Fruit fly (Drosophila melanogaster) whole organism, embryonic: Measurements from ENCODE around the gene CG6709.

Source experiments
- CG12104 ChIP-seq: fragments of 200-800 bp; sonication (Bioruptor generic); optimal IDR thresholded peaks from 3 replicates; lab custom pipeline; 2016; ENCODE audit warnings: missing biosample characterization, missing genetic modification characterization
- CG12155 ChIP-seq: fragments of 200-800 bp; sonication (Bioruptor generic); optimal IDR thresholded peaks from 3 replicates; lab custom pipeline; 2016; ENCODE audit warnings: missing biosample characterization, missing genetic modification characterization
- CG12391 ChIP-seq: fragments of 200-800 bp; sonication (Bioruptor generic); optimal IDR thresholded peaks from 3 replicates; lab custom pipeline; 2018; ENCODE audit warnings: missing biosample characterization, mild to moderate bottlenecking, missing genetic modification characterization, moderate library complexity
- CG12659 ChIP-seq: fragments of 200-800 bp; sonication (Bioruptor generic); optimal IDR thresholded peaks from 3 replicates; lab custom pipeline; 2017; ENCODE audit warnings: mild to moderate bottlenecking, missing biosample characterization, missing genetic modification reagents, missing genetic modification characterization
- CG13775 ChIP-seq: fragments of 200-800 bp; sonication (Bioruptor generic); optimal IDR thresholded peaks from 3 replicates; lab custom pipeline; 2017; ENCODE audit warnings: missing biosample characterization, mild to moderate bottlenecking, missing genetic modification characterization
- CG14710 ChIP-seq: fragments of 200-800 bp; sonication (Bioruptor generic); optimal IDR thresholded peaks from 3 replicates; lab custom pipeline; 2019; ENCODE audit warnings: missing biosample characterization, mild to moderate bottlenecking, missing genetic modification characterization, moderate library complexity
- CG14860 ChIP-seq: fragments of 200-800 bp; sonication (Bioruptor generic); IDR thresholded peaks from 3 replicates; pipeline ENCODE4 v1.3.6; 2022; ENCODE audit warnings: missing biosample characterization, missing genetic modification characterization; ENCODE audit not compliant: partially characterized antibody
- CG15514 ChIP-seq: fragments of 200-800 bp; sonication (Bioruptor generic); optimal IDR thresholded peaks from 3 replicates; lab custom pipeline; 2017; ENCODE audit warnings: missing biosample characterization, missing genetic modification characterization, mild to moderate bottlenecking, moderate library complexity, missing genetic modification reagents
- CG15696 ChIP-seq: fragments of 200-800 bp; sonication (Bioruptor generic); optimal IDR thresholded peaks from 2 replicates; lab custom pipeline; 2019; ENCODE audit warnings: missing biosample characterization, mild to moderate bottlenecking, missing genetic modification characterization, moderate library complexity
- CG17186 ChIP-seq: fragments of 200-800 bp; sonication (Bioruptor generic); optimal IDR thresholded peaks from 3 replicates; lab custom pipeline; 2017; ENCODE audit warnings: missing biosample characterization, missing genetic modification reagents, missing genetic modification characterization
- CG17829 ChIP-seq: fragments of 200-800 bp; optimal IDR thresholded peaks from 2 replicates; lab custom pipeline; 2019; ENCODE audit warnings: missing biosample characterization, mild to moderate bottlenecking, missing genetic modification characterization, moderate library complexity
- CG1792 ChIP-seq: fragments of 200-800 bp; sonication (Bioruptor generic); optimal IDR thresholded peaks from 2 replicates; lab custom pipeline; 2016; ENCODE audit warnings: missing biosample characterization, missing genetic modification characterization
- CG2116 ChIP-seq: fragments of 200-800 bp; sonication (Bioruptor generic); optimal IDR thresholded peaks from 3 replicates; lab custom pipeline; 2018; ENCODE audit warnings: missing biosample characterization, mild to moderate bottlenecking, missing genetic modification characterization
- CG2712 ChIP-seq: fragments of 200-800 bp; optimal IDR thresholded peaks from 3 replicates; lab custom pipeline; 2019; ENCODE audit warnings: missing biosample characterization, mild to moderate bottlenecking, missing genetic modification characterization, moderate library complexity
- CG3281 ChIP-seq: fragments of 200-800 bp; sonication (Bioruptor generic); optimal IDR thresholded peaks from 3 replicates; lab custom pipeline; 2017; ENCODE audit warnings: missing biosample characterization, mild to moderate bottlenecking, missing genetic modification characterization
- CG4617 ChIP-seq: fragments of 200-800 bp; sonication (Bioruptor generic); optimal IDR thresholded peaks from 3 replicates; lab custom pipeline; 2016; ENCODE audit warnings: missing biosample characterization, missing genetic modification characterization, borderline replicate concordance
- CG4820 ChIP-seq: fragments of 200-800 bp; sonication (Bioruptor generic); optimal IDR thresholded peaks from 3 replicates; lab custom pipeline; 2016; ENCODE audit warnings: missing biosample characterization, missing genetic modification characterization
- CG4854 ChIP-seq: fragments of 200-800 bp; sonication (Bioruptor generic); optimal IDR thresholded peaks from 2 replicates; lab custom pipeline; 2016; ENCODE audit warnings: missing biosample characterization, missing genetic modification characterization, inconsistent platforms
- CG8290 ChIP-seq, 3 experiments: fragments of 200-800 bp; sonication (Bioruptor generic); optimal IDR thresholded peaks; 2 replicates each; lab custom pipeline; 2016 to 2019; ENCODE audit warnings: missing biosample characterization in 3 of 3, missing genetic modification characterization in 3 of 3, mild to moderate bottlenecking in 2 of 3, moderate library complexity in 1 of 3
- CG8924 ChIP-seq: fragments of 200-800 bp; optimal IDR thresholded peaks from 3 replicates; lab custom pipeline; 2019; ENCODE audit warnings: missing biosample characterization, mild to moderate bottlenecking, missing genetic modification characterization, moderate library complexity
- CG9817 ChIP-seq: fragments of 200-800 bp; sonication (Bioruptor generic); optimal IDR thresholded peaks from 2 replicates; lab custom pipeline; 2018; ENCODE audit warnings: missing biosample characterization, mild to moderate bottlenecking, missing genetic modification characterization, moderate library complexity
- CoRest ChIP-seq: fragments of 200-800 bp; sonication (Bioruptor generic); optimal IDR thresholded peaks from 3 replicates; lab custom pipeline; 2018; ENCODE audit warnings: missing biosample characterization, mild to moderate bottlenecking, missing genetic modification characterization, moderate library complexity
- Doc3 ChIP-seq: fragments of 200-800 bp; sonication (Bioruptor generic); IDR thresholded peaks from 3 replicates; pipeline ENCODE4 v1.3.6; 2022; ENCODE audit warnings: missing biosample characterization, missing genetic modification characterization; ENCODE audit not compliant: partially characterized antibody
- Gug ChIP-seq: fragments of 200-800 bp; sonication (Bioruptor generic); IDR thresholded peaks from 4 replicates; pipeline ENCODE4 v1.3.6; 2022; ENCODE audit warnings: missing biosample characterization, missing genetic modification characterization
- Hr51 ChIP-seq, 2 experiments: fragments of 200-800 bp; sonication (Bioruptor generic); optimal IDR thresholded peaks; 2 replicates in 1 of 2; 3 replicates in 1 of 2; lab custom pipeline; 2016 to 2018; ENCODE audit warnings: missing biosample characterization in 2 of 2, missing genetic modification characterization in 2 of 2, mild to moderate bottlenecking in 1 of 2, moderate library complexity in 1 of 2
- Med ChIP-seq: fragments of 200-800 bp; sonication (Bioruptor generic); peaks from one replicate; lab custom pipeline; 2016; ENCODE audit warnings: missing biosample characterization, missing genetic modification characterization, mild to moderate bottlenecking, inconsistent platforms, moderate library complexity
- Meics ChIP-seq: fragments of 200-800 bp; sonication (Bioruptor generic); optimal IDR thresholded peaks from 2 replicates; lab custom pipeline; 2017; ENCODE audit warnings: missing biosample characterization, mild to moderate bottlenecking, missing genetic modification characterization
- Mes4 ChIP-seq: fragments of 200-800 bp; sonication (Bioruptor generic); optimal IDR thresholded peaks from 2 replicates; lab custom pipeline; 2016; ENCODE audit warnings: missing biosample characterization, missing genetic modification characterization
- NC2β ChIP-seq: fragments of 200-800 bp; sonication (Bioruptor generic); optimal IDR thresholded peaks from 2 replicates; lab custom pipeline; 2016; ENCODE audit warnings: missing biosample characterization, missing genetic modification characterization
- Opbp ChIP-seq: fragments of 200-800 bp; sonication (Bioruptor generic); IDR thresholded peaks from 3 replicates; pipeline ENCODE4 v1.3.6; 2022; ENCODE audit warnings: missing biosample characterization, missing genetic modification characterization; ENCODE audit not compliant: partially characterized antibody
- Xrp1 ChIP-seq: fragments of 200-800 bp; sonication (Bioruptor generic); IDR thresholded peaks from 2 replicates; pipeline ENCODE4 v1.3.6; 2022; ENCODE audit warnings: missing biosample characterization, missing genetic modification characterization
- bbx ChIP-seq: fragments of 200-800 bp; sonication (Bioruptor generic); IDR thresholded peaks from 2 replicates; pipeline ENCODE4 v1.3.6; 2022; ENCODE audit warnings: missing biosample characterization, missing genetic modification characterization; ENCODE audit not compliant: partially characterized antibody
- bcd ChIP-seq: fragments of 200-800 bp; sonication (Bioruptor generic); optimal IDR thresholded peaks from 2 replicates; lab custom pipeline; 2017; ENCODE audit warnings: missing biosample characterization, mild to moderate bottlenecking, missing genetic modification characterization
- btn ChIP-seq: fragments of 200-800 bp; sonication (Bioruptor generic); optimal IDR thresholded peaks from 2 replicates; lab custom pipeline; 2016; ENCODE audit warnings: missing biosample characterization, missing genetic modification characterization
- caup ChIP-seq: fragments of 200-800 bp; sonication (Bioruptor generic); optimal IDR thresholded peaks from 3 replicates; lab custom pipeline; 2017; ENCODE audit warnings: missing biosample characterization, mild to moderate bottlenecking, missing genetic modification characterization, moderate library complexity; ENCODE audit not compliant: severe bottlenecking
- cg ChIP-seq: fragments of 200-800 bp; sonication (Bioruptor generic); optimal IDR thresholded peaks from 3 replicates; lab custom pipeline; 2019; ENCODE audit warnings: missing biosample characterization, mild to moderate bottlenecking, missing genetic modification characterization, moderate library complexity
- danr ChIP-seq: fragments of 200-800 bp; sonication (Bioruptor generic); IDR thresholded peaks from 2 replicates; pipeline ENCODE4 v1.3.6; 2022; ENCODE audit warnings: missing biosample characterization, missing genetic modification characterization
- ewg ChIP-seq: fragments of 200-800 bp; sonication (Bioruptor generic); optimal IDR thresholded peaks from 3 replicates; lab custom pipeline; 2017; ENCODE audit warnings: mild to moderate bottlenecking, missing biosample characterization, missing genetic modification reagents, missing genetic modification characterization
- gfzf ChIP-seq: fragments of 200-800 bp; sonication (Bioruptor generic); optimal IDR thresholded peaks from 2 replicates; lab custom pipeline; 2016; ENCODE audit warnings: missing biosample characterization, mild to moderate bottlenecking, missing genetic modification characterization, moderate library complexity
- lmd ChIP-seq: fragments of 200-800 bp; sonication (Bioruptor generic); IDR thresholded peaks from 2 replicates; pipeline ENCODE4 v1.3.6; 2022; ENCODE audit warnings: missing biosample characterization, missing genetic modification characterization
- rib ChIP-seq: fragments of 200-800 bp; sonication (Bioruptor generic); IDR thresholded peaks from 2 replicates; pipeline ENCODE4 v1.3.6; 2022; ENCODE audit warnings: missing biosample characterization, missing genetic modification characterization
- stwl ChIP-seq: fragments of 200-800 bp; sonication (Bioruptor generic); optimal IDR thresholded peaks from 3 replicates; lab custom pipeline; 2018; ENCODE audit warnings: missing biosample characterization, mild to moderate bottlenecking, missing genetic modification characterization, moderate library complexity
- tna ChIP-seq: fragments of 200-800 bp; sonication (Bioruptor generic); IDR thresholded peaks from 2 replicates; pipeline ENCODE4 v1.3.6; 2022; ENCODE audit warnings: missing biosample characterization, missing genetic modification characterization; ENCODE audit not compliant: partially characterized antibody
- trem ChIP-seq: fragments of 200-800 bp; optimal IDR thresholded peaks from 3 replicates; lab custom pipeline; 2019; ENCODE audit warnings: missing biosample characterization, mild to moderate bottlenecking, missing genetic modification characterization, moderate library complexity
- trh ChIP-seq: fragments of 200-800 bp; sonication (Bioruptor generic); optimal IDR thresholded peaks from 2 replicates; lab custom pipeline; 2016; ENCODE audit warnings: missing biosample characterization, missing genetic modification characterization
- unc-4 ChIP-seq: fragments of 200-800 bp; sonication (Bioruptor generic); IDR thresholded peaks from 2 replicates; pipeline ENCODE4 v1.3.6; 2022; ENCODE audit warnings: missing biosample characterization, missing genetic modification characterization; ENCODE audit not compliant: partially characterized antibody
- zen ChIP-seq: fragments of 200-800 bp; sonication (Bioruptor generic); optimal IDR thresholded peaks from 3 replicates; lab custom pipeline; 2018; ENCODE audit warnings: missing biosample characterization, mild to moderate bottlenecking, missing genetic modification characterization, moderate library complexity

The CG6709 gene

DNA sequence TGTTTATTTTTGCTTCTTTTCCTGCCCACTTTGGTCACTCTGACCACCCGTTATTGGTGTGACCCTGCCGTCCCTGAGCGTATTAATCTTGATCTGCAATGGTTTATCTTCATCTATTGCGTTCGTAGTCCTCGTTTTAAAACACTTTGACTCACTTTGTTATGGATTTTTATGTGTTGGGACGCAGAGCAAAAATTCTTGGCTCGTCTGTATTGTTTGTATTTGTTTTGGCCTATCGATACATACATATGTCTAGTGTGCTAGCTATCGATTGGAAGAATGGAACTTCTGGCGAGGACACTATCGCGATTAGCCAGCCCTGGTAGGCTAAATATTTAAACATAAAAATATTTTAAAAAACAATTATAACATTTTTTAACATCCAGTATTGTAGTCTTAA lies 34.9 kb downstream of the CG6709 start, which contains the start of gene CG10809 (continued):
- TF ChIP-seq CG12104 (GFP tag; lab: Kevin White, UChicago) (peak; percentile 14), Meics (GFP tag; lab: Kevin White, UChicago) (no peak), CG8290 (GFP tag; optimal IDR thresholded peaks at IDR 0.05; lab: Kevin White, UChicago) (peak; percentile 34), CG8290 (tag; optimal IDR thresholded peaks at IDR 0.05; lab: Kevin White, UChicago) (no peak), bcd (GFP tag; lab: Kevin White, UChicago) (peak; percentile 34), CG4820 (peak; percentile 19), CG4617 (peak; percentile 97), CG1792 (GFP tag; lab: Kevin White, UChicago) (peak; percentile 20), CG14710 (tag; lab: Kevin White, UChicago) (peak; percentile 79), trh (GFP tag; lab: Kevin White, UChicago) (peak; percentile 38), stwl (tag; lab: Kevin White, UChicago) (peak; percentile 87), rib (GFP tag; lab: Robert Waterston, UW) (no peak), Xrp1 (GFP tag; lab: Robert Waterston, UW) (peak; percentile 21; the same call in 1 of the 2 replicates), ewg (GFP tag; lab: Kevin White, UChicago) (peak; percentile 27), cg (peak; percentile 37), zen (peak; percentile 49), CG15514 (peak; percentile 87), btn (GFP tag; lab: Kevin White, UChicago) (no peak), caup (GFP tag; lab: Kevin White, UChicago) (peak; percentile 27), CG2116 (GFP tag; lab: Kevin White, UChicago) (peak; percentile 85), Gug (GFP tag; lab: Robert Waterston, UW) (peak; percentile 18; the same call in 1 of the 4 replicates), CG3281 (GFP tag; lab: Kevin White, UChicago) (peak; percentile 24), CG12391 (tag; lab: Kevin White, UChicago) (peak; percentile 67), trem (tag; lab: Kevin White, UChicago) (peak; percentile 80), gfzf (peak; percentile 72), CG2712 (tag; lab: Kevin White, UChicago) (peak; percentile 57), CG9817 (tag; lab: Kevin White, UChicago) (no peak), bbx (GFP tag; lab: Robert Waterston, UW) (peak; percentile 92), CG17829 (tag; lab: Kevin White, UChicago) (peak; percentile 42), Mes4 (GFP tag; lab: Kevin White, UChicago) (peak; percentile 6), CG8924 (tag; lab: Kevin White, UChicago) (peak; percentile 64), Doc3 (GFP tag; lab: Robert Waterston, UW) (peak; percentile 86), danr (GFP tag; lab: Robert Waterston, UW) (no peak), CG12155 (GFP tag; lab: Kevin White, UChicago) (peak; percentile 37), CG12659 (GFP tag; lab: Kevin White, UChicago) (peak; percentile 85), CG15696 (tag; lab: Kevin White, UChicago) (peak; percentile 42), tna (peak; percentile 89), CG4854 (GFP tag; lab: Kevin White, UChicago) (no peak), CG13775 (peak; percentile 19), CG17186 (peak; percentile 60), Med (GFP tag; lab: Kevin White, UChicago) (peak; percentile 88), CG14860 (GFP tag; lab: Robert Waterston, UW) (peak; percentile 88), Opbp (peak; percentile 94), Hr51 (GFP tag; optimal IDR thresholded peaks at IDR 0.05; lab: Kevin White, UChicago) (peak in 1 of 2 experiments; percentile 0), lmd (peak; percentile 17; the same call in 1 of the 2 replicates), CoRest (peak; percentile 48), unc-4 (peak; percentile 91), NC2β (GFP tag; lab: Kevin White, UChicago) (peak; percentile 37)
